Fruit fly (Drosophila melanogaster): ENCODE data around the gene CG13950.
A peak's percentile ranks its signal among the peaks of the same experiment; 100 is the strongest.

The CG13950 gene

dm6 chr2L:841708-842107 is 18.3 kb upstream of the CG13950 start (continued):
- peak; percentile 81 for TF ChIP-seq CG7786 (GFP tag; optimal IDR thresholded peaks at IDR 0.05)
- no peak for TF ChIP-seq Bgb (GFP tag; IDR thresholded peaks at IDR 0.05; ENCODE audit: partially characterized antibody)
- no peak for TF ChIP-seq Trl (optimal IDR thresholded peaks at IDR 0.05)
- TF ChIP-seq Trl (GFP tag; optimal IDR thresholded peaks at IDR 0.05): peak; percentile 32
- no peak for TF ChIP-seq CG30020 (tag; optimal IDR thresholded peaks at IDR 0.05)
- no peak for TF ChIP-seq slp2 (GFP tag; optimal IDR thresholded peaks at IDR 0.05)
- TF ChIP-seq abd-A (tag; optimal IDR thresholded peaks at IDR 0.05): no peak
- TF ChIP-seq aop (GFP tag; IDR thresholded peaks at IDR 0.05): no peak
- no peak for TF ChIP-seq Dfd (GFP tag; optimal IDR thresholded peaks at IDR 0.05)
- TF ChIP-seq CG11560 (tag; IDR thresholded peaks at IDR 0.05): peak; percentile 59; the same call in 1 of the 3 replicates
- TF ChIP-seq Side (GFP tag; optimal IDR thresholded peaks at IDR 0.05): no peak
- no peak for TF ChIP-seq CG8359 (GFP tag; optimal IDR thresholded peaks at IDR 0.05; ENCODE audit: borderline replicate concordance)
- TF ChIP-seq NFAT (GFP tag; IDR thresholded peaks at IDR 0.05): peak; percentile 87
- TF ChIP-seq bigmax (GFP tag; optimal IDR thresholded peaks at IDR 0.05): no peak
- peak; percentile 56 for TF ChIP-seq CG12942 (GFP tag; optimal IDR thresholded peaks at IDR 0.05)
- 0 out of 2 replicates have a peak, but pooled peaks have one; percentile 24 for TF ChIP-seq CG16779 (GFP tag; IDR thresholded peaks at IDR 0.05)
- peak; percentile 68 for TF ChIP-seq CG11696 (GFP tag; IDR thresholded peaks at IDR 0.05)
- TF ChIP-seq CG17361 (GFP tag; IDR thresholded peaks at IDR 0.05): peak; percentile 59; the same call in 2 of the 3 replicates
- no peak for TF ChIP-seq Dp (GFP tag; optimal IDR thresholded peaks at IDR 0.05)
- TF ChIP-seq CG2875 (GFP tag; optimal IDR thresholded peaks at IDR 0.05): peak; percentile 58
- TF ChIP-seq her (GFP tag; optimal IDR thresholded peaks at IDR 0.05): peak; percentile 10
- TF ChIP-seq pum (GFP tag; optimal IDR thresholded peaks at IDR 0.05): no peak
- peak; percentile 76 for TF ChIP-seq CG1024 (GFP tag; IDR thresholded peaks at IDR 0.05)
- peak; percentile 50 for TF ChIP-seq Mad (GFP tag; optimal IDR thresholded peaks at IDR 0.05)
- TF ChIP-seq nau (GFP tag; optimal IDR thresholded peaks at IDR 0.05): peak; percentile 48
- peak; percentile 40 for TF ChIP-seq gcm2 (GFP tag; optimal IDR thresholded peaks at IDR 0.05)
- no peak for TF ChIP-seq btn (GFP tag; optimal IDR thresholded peaks at IDR 0.05)
- no peak for TF ChIP-seq knrl (GFP tag; IDR thresholded peaks at IDR 0.05; ENCODE audit: partially characterized antibody)
- peak; percentile 94 for TF ChIP-seq Drgx (GFP tag; IDR thresholded peaks at IDR 0.05)
- TF ChIP-seq CG15514 (GFP tag; optimal IDR thresholded peaks at IDR 0.05): peak; percentile 64
- peak; percentile 79 for TF ChIP-seq CG30403 (GFP tag; optimal IDR thresholded peaks at IDR 0.05)
- TF ChIP-seq gsb (GFP tag; IDR thresholded peaks at IDR 0.05): peak; percentile 71; the same call in 1 of the 2 replicates
- peak; percentile 44 for TF ChIP-seq CG6765 (GFP tag; optimal IDR thresholded peaks at IDR 0.05)
- peak; percentile 69 for TF ChIP-seq dmrt99B (tag; optimal IDR thresholded peaks at IDR 0.05)
- peak; percentile 10 for TF ChIP-seq CG2116 (GFP tag; optimal IDR thresholded peaks at IDR 0.05)
- no peak for TF ChIP-seq sna (GFP tag; IDR thresholded peaks at IDR 0.05; ENCODE audit: partially characterized antibody)
- peak; percentile 15 for TF ChIP-seq Lhr (GFP tag; optimal IDR thresholded peaks at IDR 0.05)
- peak; percentile 32 for TF ChIP-seq CG8281 (tag; optimal IDR thresholded peaks at IDR 0.05)
- TF ChIP-seq CG7963 (GFP tag; IDR thresholded peaks at IDR 0.05; ENCODE audit: partially characterized antibody): no peak
- TF ChIP-seq NC2β (GFP tag; optimal IDR thresholded peaks at IDR 0.05): peak; percentile 50
- TF ChIP-seq zen (tag; optimal IDR thresholded peaks at IDR 0.05): peak; percentile 10
- TF ChIP-seq CG10462 (GFP tag; optimal IDR thresholded peaks at IDR 0.05): peak; percentile 35
- TF ChIP-seq CG4282 (GFP tag; optimal IDR thresholded peaks at IDR 0.05): no peak
- TF ChIP-seq CG11695 (GFP tag; IDR thresholded peaks at IDR 0.05): peak; percentile 82
- peak; percentile 60 for TF ChIP-seq CG16815 (GFP tag; optimal IDR thresholded peaks at IDR 0.05)
- peak; percentile 76 for TF ChIP-seq CG7839 (tag; optimal IDR thresholded peaks at IDR 0.05)
- no peak for TF ChIP-seq hb (GFP tag; IDR thresholded peaks at IDR 0.05; ENCODE audit: partially characterized antibody)
- TF ChIP-seq CG3726 (GFP tag; IDR thresholded peaks at IDR 0.05): no peak
- no peak for TF ChIP-seq CG4360 (GFP tag; IDR thresholded peaks at IDR 0.05)
- peak; percentile 23; the same call in 2 of the 3 replicates for TF ChIP-seq croc (GFP tag; conservative IDR thresholded peaks at IDR 0.05)
- peak; percentile 68 for TF ChIP-seq Dek (tag; optimal IDR thresholded peaks at IDR 0.05)

Measured in whole organism, embryonic.